Fruit fly (Drosophila melanogaster): ENCODE measurements around the gene CG5916.

CG5916 gene

DNA sequence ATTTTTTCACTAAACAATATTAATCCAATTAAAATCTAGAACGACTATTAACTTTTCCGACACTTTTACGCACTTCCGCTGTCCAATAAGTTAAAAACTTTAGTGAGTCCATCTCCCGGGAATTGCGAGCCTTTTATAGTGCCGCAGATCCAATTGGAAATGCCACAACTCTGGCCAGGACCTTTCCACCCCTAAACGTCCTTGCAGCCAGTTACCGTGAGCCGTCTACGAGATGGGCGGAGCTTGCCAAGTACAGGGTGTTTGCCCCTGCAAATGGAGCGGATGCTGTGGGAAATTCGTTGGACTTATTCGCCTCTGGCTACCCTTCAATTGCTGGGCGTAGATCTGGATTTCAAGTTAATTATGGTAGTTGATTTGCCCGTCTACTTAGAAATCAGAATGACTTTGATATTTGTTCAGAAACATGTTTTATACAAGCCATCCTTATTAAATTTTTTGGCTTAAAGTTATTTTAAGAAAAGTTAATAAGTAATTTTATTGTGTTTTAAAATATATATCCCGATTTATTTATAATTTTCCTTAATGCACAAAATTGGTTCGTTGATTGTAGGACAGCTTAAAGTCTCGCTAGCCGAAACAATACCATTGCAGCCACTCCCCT is 4.5 kb downstream of the CG5916 start, which contains the start of gene Fer2:
Gene Fer2, minus strand, starts transcription at position 74 of the 622 bp plus-strand sequence.
- TF ChIP-seq Hsf (GFP tag; optimal IDR thresholded peaks at IDR 0.05) (no peak), CG12071 (GFP tag; optimal IDR thresholded peaks at IDR 0.05) (no peak), CG17361 (GFP tag; IDR thresholded peaks at IDR 0.05) (peak; percentile 56; the same call in 2 of the 3 replicates), phol (tag; optimal IDR thresholded peaks at IDR 0.05) (peak; percentile 28), dysf (GFP tag; IDR thresholded peaks at IDR 0.05) (peak; percentile 58; the same call in 2 of the 3 replicates), CG9727 (GFP tag; optimal IDR thresholded peaks at IDR 0.05) (peak; percentile 19), CG6254 (GFP tag; optimal IDR thresholded peaks at IDR 0.05) (peak; percentile 44), lmd (GFP tag; IDR thresholded peaks at IDR 0.05) (peak; percentile 44), Fer2 (tag; optimal IDR thresholded peaks at IDR 0.05) (peak; percentile 38), Xrp1 (GFP tag; IDR thresholded peaks at IDR 0.05) (no peak), bcd (GFP tag; optimal IDR thresholded peaks at IDR 0.05) (peak; percentile 29), fd96Cb (tag; optimal IDR thresholded peaks at IDR 0.05) (peak; percentile 35), al (GFP tag; IDR thresholded peaks at IDR 0.05) (no peak), CG10366 (GFP tag; IDR thresholded peaks at IDR 0.05) (0 out of 2 replicates have a peak, but pooled peaks have one; percentile 14), Gsc (GFP tag; IDR thresholded peaks at IDR 0.05) (no peak), dmrt99B (tag; optimal IDR thresholded peaks at IDR 0.05) (peak; percentile 29), CG2712 (tag; optimal IDR thresholded peaks at IDR 0.05) (peak; percentile 19), CG11504 (tag; optimal IDR thresholded peaks at IDR 0.05) (peak; percentile 67), Elba2 (GFP tag; optimal IDR thresholded peaks at IDR 0.05) (peak; percentile 61), Gug (GFP tag; IDR thresholded peaks at IDR 0.05) (0 out of 4 replicates have a peak, but pooled peaks have one; percentile 2), CG4820 (GFP tag; optimal IDR thresholded peaks at IDR 0.05) (peak; percentile 17), sens (GFP tag) (peak; percentile 74), seq (GFP tag; IDR thresholded peaks at IDR 0.05) (peak; percentile 62), cato (GFP tag; optimal IDR thresholded peaks at IDR 0.05; ENCODE audit: borderline replicate concordance) (no peak), Deaf1 (tag; optimal IDR thresholded peaks at IDR 0.05) (peak; percentile 18), cwo (GFP tag; optimal IDR thresholded peaks at IDR 0.05) (peak; percentile 17), lab (GFP tag; optimal IDR thresholded peaks at IDR 0.05) (peak; percentile 52), Nf-YC (tag; optimal IDR thresholded peaks at IDR 0.05) (peak; percentile 92), Fer1 (GFP tag; optimal IDR thresholded peaks at IDR 0.05) (peak; percentile 57), Meics (GFP tag; optimal IDR thresholded peaks at IDR 0.05) (peak; percentile 61), CG7556 (GFP tag; optimal IDR thresholded peaks at IDR 0.05) (peak; percentile 1), HHEX (GFP tag; optimal IDR thresholded peaks at IDR 0.05) (peak; percentile 20), D19A (tag; optimal IDR thresholded peaks at IDR 0.05) (peak; percentile 39), prd (optimal IDR thresholded peaks at IDR 0.05) (no peak), prd (GFP tag; IDR thresholded peaks at IDR 0.05) (0 out of 3 replicates have a peak, but pooled peaks have one; percentile 23), sens-2 (GFP tag; IDR thresholded peaks at IDR 0.05) (no peak), sob (GFP tag; IDR thresholded peaks at IDR 0.05) (no peak), CG10147 (GFP tag; optimal IDR thresholded peaks at IDR 0.05) (peak; percentile 39), Ptx1 (GFP tag; IDR thresholded peaks at IDR 0.05) (peak; percentile 41; the same call in 1 of the 2 replicates), CG18262 (tag; optimal IDR thresholded peaks at IDR 0.05) (peak; percentile 41), kah (GFP tag; optimal IDR thresholded peaks at IDR 0.05) (no peak), Nf-YB (GFP tag; optimal IDR thresholded peaks at IDR 0.05) (peak; percentile 91), CG14710 (tag; optimal IDR thresholded peaks at IDR 0.05) (peak; percentile 16), CG10274 (GFP tag; optimal IDR thresholded peaks at IDR 0.05) (peak; percentile 91), CG10979 (tag; optimal IDR thresholded peaks at IDR 0.05) (peak; percentile 41), CG3281 (GFP tag; optimal IDR thresholded peaks at IDR 0.05) (peak; percentile 21), CG18599 (GFP tag; optimal IDR thresholded peaks at IDR 0.05) (peak; percentile 49), CG15073 (GFP tag; optimal IDR thresholded peaks at IDR 0.05) (no peak), insv (GFP tag; optimal IDR thresholded peaks at IDR 0.05) (peak in 1 of 2 experiments; percentile 82)
